Worm (Caenorhabditis elegans) whole organism, late embryonic: ENCODE measurements around the gene F31E9.3.

Source experiments
- C08G9.2 ChIP-seq: sonication (generic microtip); optimal IDR thresholded peaks from 2 replicates; lab custom pipeline; 2016; ENCODE audit warnings: mild to moderate bottlenecking, missing genetic modification characterization, moderate library complexity, missing compliant biosample characterization
- K02D7.2 ChIP-seq: sonication (generic microtip); optimal IDR thresholded peaks from 2 replicates; lab custom pipeline; 2017; ENCODE audit warnings: mild to moderate bottlenecking, missing genetic modification characterization, missing compliant biosample characterization
- K09A11.1 ChIP-seq: sonication (generic microtip); optimal IDR thresholded peaks from 2 replicates; lab custom pipeline; 2017; ENCODE audit warnings: antibody characterized with exemption, mild to moderate bottlenecking, missing genetic modification characterization, missing compliant biosample characterization; ENCODE audit not compliant: insufficient read depth
- Y22D7AL.16 ChIP-seq: sonication (generic microtip); optimal IDR thresholded peaks from 2 replicates; lab custom pipeline; 2016; ENCODE audit warnings: missing genetic modification characterization, missing compliant biosample characterization
- ama-1 ChIP-seq: fragments of 150-350 bp; optimal IDR thresholded peaks from 2 replicates; lab custom pipeline; 2014
- ceh-14 ChIP-seq: sonication (generic microtip); optimal IDR thresholded peaks from 2 replicates; lab custom pipeline; 2016; ENCODE audit warnings: missing genotype, missing genetic modification characterization, missing compliant biosample characterization
- ceh-19 ChIP-seq: fragments of 200-800 bp; sonication (Bioruptor generic); optimal IDR thresholded peaks from 2 replicates; lab custom pipeline; 2018; ENCODE audit warnings: mild to moderate bottlenecking, missing genetic modification characterization, missing compliant biosample characterization
- ceh-22 ChIP-seq: sonication (generic microtip); optimal IDR thresholded peaks from 2 replicates; lab custom pipeline; 2017; ENCODE audit warnings: missing biosample characterization, missing genetic modification characterization
- ceh-24 ChIP-seq: sonication (generic microtip); optimal IDR thresholded peaks from 2 replicates; lab custom pipeline; 2016; ENCODE audit warnings: mild to moderate bottlenecking, missing genetic modification characterization, missing compliant biosample characterization
- ceh-30 ChIP-seq: fragments of 150-350 bp; optimal IDR thresholded peaks from 2 replicates; lab custom pipeline; 2014; ENCODE audit warnings: missing biosample characterization, missing genetic modification characterization
- ceh-34 ChIP-seq: sonication (generic microtip); optimal IDR thresholded peaks from 2 replicates; lab custom pipeline; 2016; ENCODE audit warnings: mild to moderate bottlenecking, missing genetic modification characterization, missing compliant biosample characterization
- ceh-9 ChIP-seq: sonication (generic microtip); optimal IDR thresholded peaks from 2 replicates; lab custom pipeline; 2016; ENCODE audit warnings: mild to moderate bottlenecking, missing genetic modification characterization, inconsistent platforms, missing compliant biosample characterization
- dmd-4 ChIP-seq: sonication (generic microtip); optimal IDR thresholded peaks from 2 replicates; lab custom pipeline; 2016; ENCODE audit warnings: borderline replicate concordance, missing genetic modification characterization, missing compliant biosample characterization
- ets-4 ChIP-seq: sonication (generic microtip); optimal IDR thresholded peaks from 2 replicates; lab custom pipeline; 2016; ENCODE audit warnings: missing genetic modification characterization, missing compliant biosample characterization
- eyg-1 ChIP-seq: sonication (generic microtip); optimal IDR thresholded peaks from 2 replicates; lab custom pipeline; 2016; ENCODE audit warnings: missing genotype, missing genetic modification characterization, missing compliant biosample characterization
- fax-1 ChIP-seq: sonication (generic microtip); optimal IDR thresholded peaks from 2 replicates; lab custom pipeline; 2016; ENCODE audit warnings: missing genotype, missing genetic modification characterization, missing compliant biosample characterization
- fkh-10 ChIP-seq: fragments of 150-350 bp; optimal IDR thresholded peaks from 2 replicates; lab custom pipeline; 2014; ENCODE audit warnings: missing biosample characterization, missing genetic modification reagents, missing genetic modification characterization
- hlh-30 ChIP-seq: sonication (generic microtip); optimal IDR thresholded peaks from 2 replicates; lab custom pipeline; 2017; ENCODE audit warnings: antibody characterized with exemption, missing genetic modification characterization, missing compliant biosample characterization; ENCODE audit not compliant: insufficient read depth
- hlh-8 ChIP-seq: sonication (generic microtip); optimal IDR thresholded peaks from 2 replicates; lab custom pipeline; 2016; ENCODE audit warnings: missing genotype, missing genetic modification characterization, missing compliant biosample characterization
- lin-11 ChIP-seq: fragments of 200-800 bp; sonication (Bioruptor generic); optimal IDR thresholded peaks from 2 replicates; lab custom pipeline; 2018; ENCODE audit warnings: mild to moderate bottlenecking, missing genetic modification characterization, missing compliant biosample characterization
- nhr-232 ChIP-seq: sonication (generic microtip); optimal IDR thresholded peaks from 2 replicates; lab custom pipeline; 2016; ENCODE audit warnings: missing genetic modification characterization, missing compliant biosample characterization
- pag-3 ChIP-seq: sonication (generic microtip); optimal IDR thresholded peaks from 2 replicates; lab custom pipeline; 2016; ENCODE audit warnings: missing compliant biosample characterization, missing genetic modification characterization, borderline replicate concordance
- pat-9 ChIP-seq: fragments of 200-800 bp; sonication (Bioruptor generic); optimal IDR thresholded peaks from 2 replicates; lab custom pipeline; 2018; ENCODE audit warnings: mild to moderate bottlenecking, missing genetic modification characterization, moderate library complexity, missing compliant biosample characterization
- pax-1 ChIP-seq: fragments of 150-350 bp; optimal IDR thresholded peaks from 2 replicates; lab custom pipeline; 2014; ENCODE audit warnings: missing biosample characterization, missing genetic modification characterization
- pha-2 ChIP-seq: sonication (generic microtip); optimal IDR thresholded peaks from 2 replicates; lab custom pipeline; 2017; ENCODE audit warnings: mild to moderate bottlenecking, missing genetic modification characterization, missing compliant biosample characterization
- pqm-1 ChIP-seq: sonication (generic microtip); optimal IDR thresholded peaks from 2 replicates; lab custom pipeline; 2016; ENCODE audit warnings: missing genetic modification characterization, missing compliant biosample characterization
- ref-2 ChIP-seq: sonication (generic microtip); optimal IDR thresholded peaks from 2 replicates; lab custom pipeline; 2016; ENCODE audit warnings: missing genetic modification characterization, missing compliant biosample characterization
- sox-4 ChIP-seq: sonication (generic microtip); optimal IDR thresholded peaks from 2 replicates; lab custom pipeline; 2017; ENCODE audit warnings: mild to moderate bottlenecking, missing genetic modification characterization, inconsistent platforms, missing compliant biosample characterization
- tbx-2 ChIP-seq: sonication (generic microtip); optimal IDR thresholded peaks from 2 replicates; lab custom pipeline; 2016; ENCODE audit warnings: missing genetic modification characterization, missing compliant biosample characterization
- unc-3 ChIP-seq, 2 experiments: fragments of 200-800 bp in 1 of 2; sonication (Bioruptor generic) in 1 of 2; sonication (generic microtip) in 1 of 2; conservative IDR thresholded peaks in 1 of 2; optimal IDR thresholded peaks in 1 of 2; 2 replicates each; pipeline versions ENCODE4 v1.3.6 to Lab custom; 2016 to 2022; ENCODE audit warnings: missing compliant biosample characterization in 2 of 2, missing genetic modification characterization in 2 of 2, missing genetic modification reagents in 1 of 2
- unc-42 ChIP-seq: sonication (generic microtip); optimal IDR thresholded peaks from 2 replicates; lab custom pipeline; 2016; ENCODE audit warnings: missing genotype, missing genetic modification characterization, missing compliant biosample characterization
- unc-55 ChIP-seq: sonication (generic microtip); optimal IDR thresholded peaks from 2 replicates; lab custom pipeline; 2017; ENCODE audit warnings: missing biosample characterization, missing genetic modification reagents, missing genetic modification characterization
- unc-86 ChIP-seq: sonication (generic microtip); optimal IDR thresholded peaks from 2 replicates; lab custom pipeline; 2016; ENCODE audit warnings: missing genetic modification characterization, missing compliant biosample characterization
- zip-5 ChIP-seq: sonication (generic microtip); optimal IDR thresholded peaks from 2 replicates; lab custom pipeline; 2016; ENCODE audit warnings: missing genetic modification characterization, missing compliant biosample characterization
- ztf-16 ChIP-seq: sonication (generic microtip); optimal IDR thresholded peaks from 2 replicates; lab custom pipeline; 2017; ENCODE audit warnings: missing genetic modification characterization, missing compliant biosample characterization

The F31E9.3 gene

ce11 chrV:17307926-17308325 lies 14.5 kb upstream of the F31E9.3 start:
- TF ChIP-seq unc-55 (GFP tag; lab: Kevin White, UChicago) (no peak), fax-1 (no peak), pax-1 (tag; lab: Kevin White, UChicago) (no peak), unc-42 (tag; lab: Kevin White, UChicago) (no peak), lin-11 (tag; lab: Kevin White, UChicago) (no peak), ama-1 (lab: Kevin White, UChicago) (no peak), ets-4 (tag; lab: Kevin White, UChicago) (no peak)

- no peak for TF ChIP-seq ceh-34 (tag; lab: Kevin White, UChicago)
- no peak for TF ChIP-seq pag-3 (tag; lab: Kevin White, UChicago)
- TF ChIP-seq unc-55 (GFP tag; lab: Kevin White, UChicago), result no peak
- no peak for TF ChIP-seq pat-9 (tag; lab: Kevin White, UChicago)
- no peak for TF ChIP-seq ceh-22 (tag; lab: Kevin White, UChicago)
- no peak for TF ChIP-seq pqm-1 (tag; lab: Kevin White, UChicago)
- no peak for TF ChIP-seq Y22D7AL.16
- no peak for TF ChIP-seq ztf-16 (tag; lab: Kevin White, UChicago)
- TF ChIP-seq eyg-1 (tag; lab: Kevin White, UChicago), result no peak
- TF ChIP-seq hlh-8, result no peak
- no peak for TF ChIP-seq pha-2 (tag; lab: Kevin White, UChicago)
- TF ChIP-seq fax-1, result no peak
- TF ChIP-seq ref-2 (tag; lab: Kevin White, UChicago), result no peak
- TF ChIP-seq hlh-30 (tag; lab: Kevin White, UChicago), result no peak
Measured at ce11 chrV:17312386-17312785, 10.0 kb upstream of the F31E9.3 start, which contains the start of gene Y61B8B.3. TSS of gene Y61B8B.3 (minus strand) at chrV:17312486.

DNA sequence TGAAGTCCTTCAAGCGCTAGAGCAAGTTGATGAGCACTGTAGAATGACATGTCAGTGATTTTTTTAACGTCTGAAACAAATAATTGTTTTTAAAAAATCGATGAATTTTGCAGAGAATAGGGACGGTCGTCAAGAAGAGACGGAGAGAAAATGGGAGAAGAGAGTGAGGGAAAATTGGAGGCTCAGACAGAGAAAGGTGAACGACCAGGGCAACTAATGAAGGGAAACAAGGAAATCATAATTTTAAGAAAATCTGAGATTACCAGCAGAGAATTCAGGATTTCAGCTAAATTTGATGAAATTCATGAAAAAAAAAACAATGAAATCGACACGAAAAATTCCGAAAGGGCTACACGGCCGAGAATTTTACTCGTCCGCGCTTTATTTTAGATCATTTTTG lies 7.3 kb upstream of the F31E9.3 start, which contains the start of gene F31E9.6:
Gene F31E9.6 (minus strand): TSS at position 91 of the 400 bp plus-strand sequence.
- TF ChIP-seq sox-4 (tag; lab: Kevin White, UChicago) (no peak), ceh-14 (tag; lab: Kevin White, UChicago) (no peak)

DNA sequence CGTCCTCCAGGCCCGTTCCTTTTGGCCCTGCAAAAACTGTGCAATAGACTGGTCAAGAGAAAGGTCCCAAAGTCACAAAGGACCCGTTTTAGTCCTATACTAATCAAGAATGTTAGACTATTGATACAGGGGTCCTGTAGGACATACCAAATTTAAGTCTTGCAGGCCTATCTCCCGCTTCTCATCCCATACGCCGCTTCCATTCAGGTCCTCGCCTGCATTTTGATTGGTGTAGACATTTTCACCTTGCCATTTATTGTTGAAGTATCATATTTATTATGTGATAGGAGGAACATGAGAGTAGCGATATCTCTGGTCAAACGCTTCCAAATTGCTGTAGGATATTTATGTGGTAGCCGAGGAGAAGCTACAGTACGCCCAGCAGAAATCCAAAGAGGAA lies 5.1 kb upstream of the F31E9.3 start:
- TF ChIP-seq ceh-30 (tag; lab: Kevin White, UChicago) (no peak), nhr-232 (tag; lab: Kevin White, UChicago) (no peak), K02D7.2 (no peak), ceh-9 (tag; lab: Kevin White, UChicago) (no peak), K09A11.1 (tag; lab: Kevin White, UChicago) (no peak), ceh-19 (GFP tag; lab: Kevin White, UChicago) (no peak), tbx-2 (tag; lab: Kevin White, UChicago) (no peak), ceh-24 (tag; lab: Kevin White, UChicago) (no peak), fax-1 (no peak), unc-3 (GFP tag; conservative IDR thresholded peaks at IDR 0.05; lab: Robert Waterston, UW) (no peak), unc-3 (tag; optimal IDR thresholded peaks at IDR 0.05; lab: Kevin White, UChicago) (no peak), C08G9.2 (tag; lab: Kevin White, UChicago) (no peak), fkh-10 (no peak), Y22D7AL.16 (no peak), zip-5 (no peak)

DNA sequence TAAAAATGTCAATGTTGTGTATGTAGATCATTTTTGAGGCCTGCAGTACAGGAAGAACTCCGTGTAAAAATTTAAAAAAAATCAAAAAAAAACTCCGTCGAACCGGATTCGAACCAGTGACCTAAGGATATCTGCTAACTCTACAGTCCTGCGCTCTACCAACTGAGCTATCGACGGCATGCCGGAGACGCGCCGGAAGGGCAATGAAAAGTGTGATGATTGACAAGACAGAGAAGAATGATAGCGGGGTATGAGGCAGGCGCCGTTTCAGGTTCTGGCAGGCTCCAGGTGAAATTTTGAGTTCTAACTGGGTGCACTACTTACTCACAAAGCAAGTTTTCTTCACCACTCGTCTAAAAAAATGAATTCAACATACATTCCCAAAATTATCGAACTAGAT lies 4.6 kb upstream of the F31E9.3 start, which contains the start of gene srz-58:
Gene srz-58 (plus strand): TSS at position 362 of the 400 bp plus-strand sequence.
- TF ChIP-seq lin-11 (tag; lab: Kevin White, UChicago) (no peak), unc-86 (tag; lab: Kevin White, UChicago) (no peak), dmd-4 (tag; lab: Kevin White, UChicago) (no peak)
